Fruit fly (Drosophila melanogaster): Measurements from ENCODE around the gene CG31523.

CG31523 gene

DNA sequence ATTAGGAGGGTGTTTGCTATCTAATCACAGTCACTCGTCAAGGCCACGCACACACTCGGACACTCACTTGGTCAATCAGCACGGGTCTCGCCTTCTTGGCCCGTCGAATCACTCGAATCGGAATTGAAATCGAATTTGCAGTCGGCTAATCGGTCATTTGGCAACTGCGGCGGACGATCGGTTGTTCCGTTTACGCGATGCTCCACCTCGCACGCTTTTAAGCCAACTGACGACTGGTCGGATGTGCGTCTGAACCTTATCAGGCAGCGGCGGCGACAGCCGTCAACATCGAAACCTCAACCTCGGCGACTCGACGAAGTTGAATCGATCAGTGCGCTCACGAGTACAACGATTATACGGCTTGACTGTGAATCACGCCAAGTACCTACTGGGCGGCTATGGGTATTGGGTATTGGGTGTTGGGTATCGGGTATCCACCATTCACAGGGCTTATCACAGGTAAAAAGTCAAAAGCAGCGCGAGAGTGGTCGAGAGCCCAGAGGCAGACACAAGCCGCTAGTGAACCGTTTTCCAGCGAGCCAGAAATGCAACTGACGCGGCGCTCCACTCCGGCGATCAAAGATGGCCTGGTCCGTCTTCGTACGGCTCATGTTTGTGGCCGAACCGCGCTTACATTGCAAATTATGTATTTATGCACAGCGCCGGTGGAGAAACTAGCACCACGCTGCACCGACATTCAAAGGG, 7.8 kb downstream of the CG31523 start (continued):
- TF ChIP-seq Dip2 (GFP tag; IDR thresholded peaks at IDR 0.05) (no peak), oc (tag; optimal IDR thresholded peaks at IDR 0.05) (peak; percentile 5), B-H2 (GFP tag; optimal IDR thresholded peaks at IDR 0.05) (peak; percentile 35), Atf6 (GFP tag; IDR thresholded peaks at IDR 0.05) (peak; percentile 50; the same call in 1 of the 2 replicates), CG12942 (GFP tag; optimal IDR thresholded peaks at IDR 0.05) (no peak), eve (GFP tag; optimal IDR thresholded peaks at IDR 0.05) (no peak), Adf1 (GFP tag; IDR thresholded peaks at IDR 0.05) (peak; percentile 70; the same call in 1 of the 2 replicates), Ptx1 (GFP tag; IDR thresholded peaks at IDR 0.05) (0 out of 2 replicates have a peak, but pooled peaks have one; percentile 21), Fer3 (tag; optimal IDR thresholded peaks at IDR 0.05) (peak; percentile 27), CG13287 (GFP tag; IDR thresholded peaks at IDR 0.05; ENCODE audit: partially characterized antibody) (0 out of 2 replicates have a peak, but pooled peaks have one; percentile 17), unc-4 (GFP tag; IDR thresholded peaks at IDR 0.05; ENCODE audit: partially characterized antibody) (0 out of 2 replicates have a peak, but pooled peaks have one; percentile 11), pzg (GFP tag; optimal IDR thresholded peaks at IDR 0.05) (no peak), pnt (GFP tag; optimal IDR thresholded peaks at IDR 0.05) (no peak), lab (GFP tag; optimal IDR thresholded peaks at IDR 0.05) (peak; percentile 74), CG11085 (GFP tag; IDR thresholded peaks at IDR 0.05) (no peak), vnd (GFP tag; IDR thresholded peaks at IDR 0.05; ENCODE audit: partially characterized antibody) (0 out of 3 replicates have a peak, but pooled peaks have one; percentile 30), CG9215 (GFP tag; IDR thresholded peaks at IDR 0.05) (no peak), Ssrp (tag; optimal IDR thresholded peaks at IDR 0.05) (no peak), Meics (GFP tag; optimal IDR thresholded peaks at IDR 0.05) (no peak), her (GFP tag; optimal IDR thresholded peaks at IDR 0.05) (no peak), chinmo (GFP tag; IDR thresholded peaks at IDR 0.05; ENCODE audit: partially characterized antibody) (peak; percentile 81; the same call in 3 of the 4 replicates), Nf-YC (tag; optimal IDR thresholded peaks at IDR 0.05) (peak; percentile 33), lmd (GFP tag; IDR thresholded peaks at IDR 0.05) (no peak), CG11504 (tag; optimal IDR thresholded peaks at IDR 0.05) (no peak), CG10654 (GFP tag; optimal IDR thresholded peaks at IDR 0.05) (no peak), CG7745 (tag; optimal IDR thresholded peaks at IDR 0.05) (no peak), CG14441 (GFP tag; IDR thresholded peaks at IDR 0.05) (no peak), CG13894 (tag; optimal IDR thresholded peaks at IDR 0.05) (peak; percentile 2), CG18599 (GFP tag; optimal IDR thresholded peaks at IDR 0.05) (peak; percentile 43), az2 (GFP tag; optimal IDR thresholded peaks at IDR 0.05) (no peak), aop (GFP tag; IDR thresholded peaks at IDR 0.05) (no peak), CG12104 (GFP tag; optimal IDR thresholded peaks at IDR 0.05) (no peak), Eip74EF (GFP tag; optimal IDR thresholded peaks at IDR 0.05) (no peak), sim (GFP tag; IDR thresholded peaks at IDR 0.05) (no peak), dm (GFP tag; optimal IDR thresholded peaks at IDR 0.05) (peak; percentile 1), exex (tag; optimal IDR thresholded peaks at IDR 0.05) (peak; percentile 94), Sry-β (GFP tag; optimal IDR thresholded peaks at IDR 0.05) (no peak), CG4282 (GFP tag; optimal IDR thresholded peaks at IDR 0.05) (no peak), ftz-f1 (GFP tag; optimal IDR thresholded peaks at IDR 0.05) (peak; percentile 88), Bgb (GFP tag; IDR thresholded peaks at IDR 0.05; ENCODE audit: partially characterized antibody) (0 out of 2 replicates have a peak, but pooled peaks have one; percentile 28), Deaf1 (tag; optimal IDR thresholded peaks at IDR 0.05) (peak; percentile 95), CG17186 (GFP tag; optimal IDR thresholded peaks at IDR 0.05) (no peak), shn (GFP tag; optimal IDR thresholded peaks at IDR 0.05) (peak; percentile 16), CG31224 (GFP tag; IDR thresholded peaks at IDR 0.05) (no peak), fd3F (GFP tag; optimal IDR thresholded peaks at IDR 0.05) (no peak), ttk (GFP tag; IDR thresholded peaks at IDR 0.05) (no peak), CG7928 (GFP tag; optimal IDR thresholded peaks at IDR 0.05) (no peak), Scr (GFP tag; IDR thresholded peaks at IDR 0.05; ENCODE audit: partially characterized antibody) (0 out of 2 replicates have a peak, but pooled peaks have one; percentile 18)
